Fruit fly (Drosophila melanogaster) whole organism, prepupa: ENCODE data around the gene CG4101.

Experiments
- Blimp-1 ChIP-seq: fragments of 200-800 bp; sonication (Bioruptor generic); optimal IDR thresholded peaks from 3 replicates; lab custom pipeline; 2017; ENCODE audit warnings: missing biosample characterization, missing genetic modification characterization, mild to moderate bottlenecking, moderate library complexity, missing genetic modification reagents
- CG10631 ChIP-seq: fragments of 200-800 bp; sonication (Bioruptor generic); optimal IDR thresholded peaks from 2 replicates; lab custom pipeline; 2016; ENCODE audit warnings: missing biosample characterization, missing genetic modification characterization
- CG10669 ChIP-seq: fragments of 200-800 bp; sonication (Bioruptor generic); optimal IDR thresholded peaks from 3 replicates; lab custom pipeline; 2018; ENCODE audit warnings: missing biosample characterization, mild to moderate bottlenecking, missing genetic modification characterization, moderate library complexity
- CG11294 ChIP-seq: fragments of 200-800 bp; sonication (Bioruptor generic); IDR thresholded peaks from 2 replicates; pipeline ENCODE4 v1.3.6; 2022; ENCODE audit warnings: missing biosample characterization, missing genetic modification characterization
- CG11762 ChIP-seq: fragments of 200-800 bp; sonication (Bioruptor generic); optimal IDR thresholded peaks from 3 replicates; lab custom pipeline; 2016; ENCODE audit warnings: missing biosample characterization, missing genetic modification characterization; ENCODE audit not compliant: insufficient read depth
- CG11902 ChIP-seq: fragments of 200-800 bp; sonication (Bioruptor generic); optimal IDR thresholded peaks from 3 replicates; lab custom pipeline; 2016; ENCODE audit warnings: missing biosample characterization, missing genetic modification characterization
- CG15336 ChIP-seq: fragments of 200-800 bp; sonication (Bioruptor generic); IDR thresholded peaks from 2 replicates; pipeline ENCODE4 v1.3.6; 2022; ENCODE audit warnings: missing biosample characterization, missing genetic modification characterization
- CG1621 ChIP-seq: fragments of 200-800 bp; sonication (Bioruptor generic); optimal IDR thresholded peaks from 3 replicates; lab custom pipeline; 2018; ENCODE audit warnings: missing biosample characterization, mild to moderate bottlenecking, missing genetic modification characterization
- CG16779 ChIP-seq: fragments of 200-800 bp; sonication (Bioruptor generic); optimal IDR thresholded peaks from 3 replicates; lab custom pipeline; 2017; ENCODE audit warnings: missing biosample characterization, mild to moderate bottlenecking, missing genetic modification characterization
- CG32006 ChIP-seq: fragments of 200-800 bp; sonication (Bioruptor generic); optimal IDR thresholded peaks from 3 replicates; lab custom pipeline; 2017; ENCODE audit warnings: missing biosample characterization, mild to moderate bottlenecking, missing genetic modification characterization
- CG34406 ChIP-seq: fragments of 200-800 bp; sonication (Bioruptor generic); optimal IDR thresholded peaks from 3 replicates; lab custom pipeline; 2016; ENCODE audit warnings: missing biosample characterization, missing genetic modification characterization
- CG3919 ChIP-seq: fragments of 200-800 bp; sonication (Bioruptor generic); optimal IDR thresholded peaks from 3 replicates; lab custom pipeline; 2016; ENCODE audit warnings: missing biosample characterization, missing genetic modification characterization
- CG4318 ChIP-seq: fragments of 200-800 bp; sonication (Bioruptor generic); optimal IDR thresholded peaks from 3 replicates; lab custom pipeline; 2017; ENCODE audit warnings: missing biosample characterization, mild to moderate bottlenecking, missing genetic modification characterization
- CG6163 ChIP-seq: fragments of 200-800 bp; sonication (Bioruptor generic); IDR thresholded peaks from 3 replicates; pipeline ENCODE4 v1.3.6; 2022; ENCODE audit warnings: missing biosample characterization, missing genetic modification characterization
- CG6792 ChIP-seq: fragments of 200-800 bp; sonication (Bioruptor generic); optimal IDR thresholded peaks from 3 replicates; lab custom pipeline; 2016; ENCODE audit warnings: missing biosample characterization, missing genetic modification characterization
- CG6808 ChIP-seq: fragments of 200-800 bp; sonication (Bioruptor generic); optimal IDR thresholded peaks from 3 replicates; lab custom pipeline; 2017; ENCODE audit warnings: missing biosample characterization, missing genetic modification characterization, mild to moderate bottlenecking, moderate library complexity, missing genetic modification reagents
- CG6854 ChIP-seq: fragments of 200-800 bp; sonication (Bioruptor generic); optimal IDR thresholded peaks from 2 replicates; lab custom pipeline; 2017; ENCODE audit warnings: missing biosample characterization, mild to moderate bottlenecking, missing genetic modification characterization
- CG7368 ChIP-seq: fragments of 200-800 bp; sonication (Bioruptor generic); optimal IDR thresholded peaks from 3 replicates; lab custom pipeline; 2016; ENCODE audit warnings: missing biosample characterization, missing genetic modification characterization
- CG8119 ChIP-seq: fragments of 200-800 bp; sonication (Bioruptor generic); IDR thresholded peaks from 3 replicates; pipeline ENCODE4 v1.3.6; 2022; ENCODE audit warnings: missing biosample characterization, missing genetic modification characterization
- CG8319 ChIP-seq: fragments of 200-800 bp; sonication (Bioruptor generic); optimal IDR thresholded peaks from 3 replicates; lab custom pipeline; 2016; ENCODE audit warnings: missing biosample characterization, missing genetic modification characterization
- CG8632 ChIP-seq: fragments of 200-800 bp; sonication (Bioruptor generic); optimal IDR thresholded peaks from 3 replicates; lab custom pipeline; 2016; ENCODE audit warnings: missing biosample characterization, missing genetic modification characterization
- CG9139 ChIP-seq: fragments of 200-800 bp; sonication (Bioruptor generic); optimal IDR thresholded peaks from 3 replicates; lab custom pipeline; 2017; ENCODE audit warnings: missing biosample characterization, mild to moderate bottlenecking, missing genetic modification characterization
- Eip75B ChIP-seq: fragments of 200-800 bp; sonication (Bioruptor generic); optimal IDR thresholded peaks from 3 replicates; lab custom pipeline; 2016; ENCODE audit warnings: missing biosample characterization, missing genetic modification characterization
- Eip78C ChIP-seq: fragments of 200-800 bp; sonication (Bioruptor generic); peaks from one replicate; lab custom pipeline; 2016; ENCODE audit warnings: missing biosample characterization, missing genetic modification characterization
- Eip93F ChIP-seq: fragments of 200-800 bp; sonication (Bioruptor generic); optimal IDR thresholded peaks from 2 replicates; lab custom pipeline; 2016; ENCODE audit warnings: missing biosample characterization, mild to moderate bottlenecking, missing genetic modification characterization
- Ets21C ChIP-seq: fragments of 200-800 bp; sonication (Bioruptor generic); optimal IDR thresholded peaks from 3 replicates; lab custom pipeline; 2016; ENCODE audit warnings: missing biosample characterization, missing genetic modification characterization
- Gug ChIP-seq: fragments of 200-800 bp; sonication (Bioruptor generic); IDR thresholded peaks from 2 replicates; pipeline ENCODE4 v1.3.6; 2022; ENCODE audit warnings: missing biosample characterization, missing genetic modification characterization
- Hr38 ChIP-seq: sonication (Bioruptor generic); optimal IDR thresholded peaks from 2 replicates; lab custom pipeline; 2016; ENCODE audit warnings: missing biosample characterization, missing genetic modification characterization
- Hr39 ChIP-seq: fragments of 200-800 bp; sonication (Bioruptor generic); optimal IDR thresholded peaks from 2 replicates; lab custom pipeline; 2016; ENCODE audit warnings: missing biosample characterization, missing genetic modification characterization
- Hr4 ChIP-seq: fragments of 200-800 bp; sonication (Bioruptor generic); optimal IDR thresholded peaks from 3 replicates; lab custom pipeline; 2016; ENCODE audit warnings: missing biosample characterization, missing genetic modification characterization
- Met ChIP-seq: fragments of 200-800 bp; sonication (Bioruptor generic); optimal IDR thresholded peaks from 3 replicates; lab custom pipeline; 2016; ENCODE audit warnings: missing biosample characterization, missing genetic modification characterization
- OdsH ChIP-seq: fragments of 200-800 bp; sonication (Bioruptor generic); optimal IDR thresholded peaks from 3 replicates; lab custom pipeline; 2016; ENCODE audit warnings: missing biosample characterization, missing genetic modification characterization
- Smox ChIP-seq: fragments of 200-800 bp; sonication (Bioruptor generic); optimal IDR thresholded peaks from 3 replicates; lab custom pipeline; 2016; ENCODE audit warnings: missing biosample characterization, missing genetic modification characterization
- Sox102F ChIP-seq: fragments of 200-800 bp; sonication (Bioruptor generic); optimal IDR thresholded peaks from 2 replicates; lab custom pipeline; 2016; ENCODE audit warnings: missing biosample characterization, mild to moderate bottlenecking, missing genetic modification characterization
- Sox14 ChIP-seq: fragments of 200-800 bp; sonication (Bioruptor generic); optimal IDR thresholded peaks from 3 replicates; lab custom pipeline; 2016; ENCODE audit warnings: missing biosample characterization, missing genetic modification characterization
- Sox15 ChIP-seq: fragments of 200-800 bp; sonication (Bioruptor generic); optimal IDR thresholded peaks from 3 replicates; lab custom pipeline; 2016; ENCODE audit warnings: missing biosample characterization, missing genetic modification characterization
- achi ChIP-seq: fragments of 200-800 bp; sonication (Bioruptor generic); optimal IDR thresholded peaks from 3 replicates; lab custom pipeline; 2016; ENCODE audit warnings: missing biosample characterization, missing genetic modification characterization
- dac ChIP-seq: fragments of 200-800 bp; sonication (Bioruptor generic); optimal IDR thresholded peaks from 2 replicates; lab custom pipeline; 2017; ENCODE audit warnings: missing biosample characterization, mild to moderate bottlenecking, missing genetic modification characterization
- dsx ChIP-seq: fragments of 200-800 bp; optimal IDR thresholded peaks from 3 replicates; lab custom pipeline; 2019; ENCODE audit warnings: missing biosample characterization, mild to moderate bottlenecking, missing genetic modification characterization, moderate library complexity; ENCODE audit not compliant: poor library complexity, severe bottlenecking
- eg ChIP-seq: fragments of 200-800 bp; sonication (Bioruptor generic); IDR thresholded peaks from 3 replicates; pipeline ENCODE4 v1.3.6; 2022; ENCODE audit warnings: missing biosample characterization, missing genetic modification characterization
- esn ChIP-seq: fragments of 200-800 bp; sonication (Bioruptor generic); optimal IDR thresholded peaks from 2 replicates; lab custom pipeline; 2016; ENCODE audit warnings: missing biosample characterization, mild to moderate bottlenecking, missing genetic modification characterization, moderate library complexity
- fd85E ChIP-seq: fragments of 200-800 bp; sonication (Bioruptor generic); optimal IDR thresholded peaks from 3 replicates; lab custom pipeline; 2016; ENCODE audit warnings: missing biosample characterization, missing genetic modification characterization
- fkh ChIP-seq: fragments of 200-800 bp; sonication (Bioruptor generic); optimal IDR thresholded peaks from 3 replicates; lab custom pipeline; 2017; ENCODE audit warnings: missing biosample characterization, mild to moderate bottlenecking, missing genetic modification characterization, moderate library complexity
- lz ChIP-seq: fragments of 200-800 bp; sonication (Bioruptor generic); optimal IDR thresholded peaks from 3 replicates; lab custom pipeline; 2016; ENCODE audit warnings: missing biosample characterization, missing genetic modification characterization
- net ChIP-seq: fragments of 200-800 bp; sonication (Bioruptor generic); optimal IDR thresholded peaks from 3 replicates; lab custom pipeline; 2016; ENCODE audit warnings: missing biosample characterization, missing genetic modification characterization
- pdm3 ChIP-seq: fragments of 200-800 bp; sonication (Bioruptor generic); optimal IDR thresholded peaks from 3 replicates; lab custom pipeline; 2016; ENCODE audit warnings: missing biosample characterization, missing genetic modification characterization
- salr ChIP-seq, 2 experiments: fragments of 200-800 bp; sonication (Bioruptor generic); optimal IDR thresholded peaks; 3 replicates each; lab custom pipeline; 2016 to 2018; ENCODE audit warnings: missing biosample characterization in 2 of 2, missing genetic modification characterization in 2 of 2, mild to moderate bottlenecking in 1 of 2
- spab ChIP-seq: fragments of 200-800 bp; sonication (Bioruptor generic); optimal IDR thresholded peaks from 2 replicates; lab custom pipeline; 2017; ENCODE audit warnings: missing biosample characterization, mild to moderate bottlenecking, missing genetic modification characterization, missing genetic modification reagents
- vri ChIP-seq: fragments of 200-800 bp; sonication (Bioruptor generic); optimal IDR thresholded peaks from 3 replicates; lab custom pipeline; 2016; ENCODE audit warnings: missing biosample characterization, mild to moderate bottlenecking, missing genetic modification characterization

Gene CG4101

DNA sequence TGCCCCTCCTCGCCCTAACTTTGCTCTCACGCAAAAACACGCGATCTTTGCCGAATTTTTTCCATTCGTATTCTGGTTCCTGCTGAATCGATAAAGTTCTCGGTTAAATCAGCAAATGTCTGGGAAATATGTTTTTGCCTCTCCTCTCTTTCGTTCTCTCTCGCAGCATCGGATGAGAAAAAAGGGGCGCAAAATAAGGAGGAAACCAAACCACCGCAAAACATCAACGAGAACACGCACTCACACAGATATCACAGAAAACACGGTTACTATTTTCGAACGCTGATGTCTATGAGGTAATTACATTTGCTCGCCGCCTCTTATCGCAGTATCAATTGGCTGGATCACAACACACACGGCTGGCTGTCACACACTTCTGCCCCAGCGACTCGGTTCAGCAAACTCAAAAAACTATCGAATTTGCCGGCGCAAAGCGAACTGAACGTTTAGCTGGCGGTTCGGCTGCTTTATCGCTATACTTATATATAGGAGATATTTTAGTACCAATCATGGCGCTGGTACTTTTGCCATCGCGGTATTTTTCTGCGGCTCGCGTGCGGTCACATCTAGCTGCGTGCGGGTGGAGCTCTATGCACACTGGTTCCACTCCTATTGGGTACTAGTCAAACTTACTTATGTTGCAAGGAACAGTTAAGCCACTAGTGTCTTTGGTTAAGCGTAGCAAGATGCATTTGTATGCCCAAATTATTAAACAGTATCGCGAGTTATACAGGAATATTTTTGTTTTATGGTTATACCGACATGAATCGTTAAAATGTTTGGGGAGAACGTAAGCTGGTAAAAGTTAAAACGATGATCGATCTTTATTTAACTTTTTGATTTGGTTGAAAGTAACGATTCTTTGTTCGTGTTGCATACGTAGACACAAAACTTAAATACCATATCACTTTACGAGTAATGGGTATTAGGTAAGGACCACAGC is 49.2 kb downstream of the CG4101 start, which contains the start of gene Baldspot:
Baldspot (minus strand) TSS at position 449 of the 943 bp plus-strand sequence.
- TF ChIP-seq Sox15 (peak; percentile 8), achi (GFP tag; lab: Kevin White, UChicago) (peak; percentile 62), OdsH (GFP tag; lab: Kevin White, UChicago) (peak; percentile 51), lz (GFP tag; lab: Kevin White, UChicago) (peak; percentile 68), eg (GFP tag; lab: Robert Waterston, UW) (peak; percentile 75), CG7368 (GFP tag; lab: Kevin White, UChicago) (peak; percentile 79), Ets21C (GFP tag; lab: Kevin White, UChicago) (peak; percentile 58), dac (peak; percentile 58), CG11294 (GFP tag; lab: Robert Waterston, UW) (peak; percentile 11; the same call in 1 of the 2 replicates), pdm3 (GFP tag; lab: Kevin White, UChicago) (peak; percentile 64), CG6808 (GFP tag; lab: Kevin White, UChicago) (peak; percentile 82), CG10631 (GFP tag; lab: Kevin White, UChicago) (peak; percentile 69), Blimp-1 (peak; percentile 40), CG3919 (GFP tag; lab: Kevin White, UChicago) (peak; percentile 89), CG6792 (peak; percentile 52), CG32006 (GFP tag; lab: Kevin White, UChicago) (peak; percentile 68), CG11762 (peak; percentile 68), esn (GFP tag; lab: Kevin White, UChicago) (peak; percentile 59), CG8319 (GFP tag; lab: Kevin White, UChicago) (peak; percentile 64), spab (GFP tag; lab: Kevin White, UChicago) (peak; percentile 81), CG15336 (GFP tag; lab: Robert Waterston, UW) (peak; percentile 52), CG9139 (GFP tag; lab: Kevin White, UChicago) (peak; percentile 63), Eip93F (GFP tag; lab: Kevin White, UChicago) (peak; percentile 27), Sox14 (peak; percentile 68), Eip78C (peak; percentile 96), fkh (peak; percentile 23), CG6163 (peak; percentile 74; the same call in 2 of the 3 replicates), CG10669 (GFP tag; lab: Kevin White, UChicago) (peak; percentile 89), CG16779 (tag; lab: Kevin White, UChicago) (peak; percentile 66), vri (GFP tag; lab: Kevin White, UChicago) (peak; percentile 83), CG6854 (GFP tag; lab: Kevin White, UChicago) (peak; percentile 49), Met (peak; percentile 45), CG1621 (tag; lab: Kevin White, UChicago) (peak; percentile 55), net (GFP tag; lab: Kevin White, UChicago) (no peak), Eip75B (GFP tag; lab: Kevin White, UChicago) (peak; percentile 71), salr (GFP tag; optimal IDR thresholded peaks at IDR 0.05; lab: Kevin White, UChicago) (peak in 1 of 2 experiments; percentile 1), CG34406 (GFP tag; lab: Kevin White, UChicago) (peak; percentile 15), Hr4 (GFP tag; lab: Kevin White, UChicago) (peak; percentile 67), Smox (no peak), Gug (0 out of 2 replicates have a peak, but pooled peaks have one; percentile 34), CG11902 (peak; percentile 20), Hr38 (GFP tag; lab: Kevin White, UChicago) (no peak), Sox102F (GFP tag; lab: Kevin White, UChicago) (peak; percentile 60), CG4318 (GFP tag; lab: Kevin White, UChicago) (peak; percentile 52), dsx (GFP tag; lab: Kevin White, UChicago) (peak; percentile 38), CG8632 (GFP tag; lab: Kevin White, UChicago) (no peak), fd85E (GFP tag; lab: Kevin White, UChicago) (peak; percentile 56), CG8119 (GFP tag; lab: Robert Waterston, UW) (peak; percentile 66; the same call in 1 of the 3 replicates), Hr39 (GFP tag; lab: Kevin White, UChicago) (peak; percentile 48)
